Worm (Caenorhabditis elegans) whole organism, early embryonic: ENCODE results near the gene B0222.15.

ENCODE experiments used
- ama-1 ChIP-seq: fragments of 150-350 bp; optimal IDR thresholded peaks from 2 replicates; lab custom pipeline; 2014
- ceh-13 ChIP-seq: fragments of 200-800 bp; sonication (Bioruptor generic); optimal IDR thresholded peaks from 2 replicates; lab custom pipeline; 2018; ENCODE audit warnings: mild to moderate bottlenecking, missing genetic modification characterization, missing compliant biosample characterization
- tbx-11 ChIP-seq: fragments of 200-800 bp; sonication (Bioruptor generic); IDR thresholded peaks from 2 replicates; pipeline ENCODE4 v1.3.6; 2022; ENCODE audit warnings: missing genetic modification characterization, missing compliant biosample characterization

ce11 chrV:9166306-9166705 lies 9.7 kb upstream of the B0222.15 start:
- no peak for TF ChIP-seq ama-1 (lab: Kevin White, UChicago)
- no peak for TF ChIP-seq tbx-11 (GFP tag; lab: Robert Waterston, UW)
- no peak for TF ChIP-seq ceh-13 (GFP tag; lab: Kevin White, UChicago)
